Worm (Caenorhabditis elegans): ENCODE results near the gene C49A9.3.

C49A9.3 gene

ce11 chrIV:6227974-6228373 lies 6.1 kb downstream of the C49A9.3 start, which contains the start of gene C49A9.1 (continued):
- TF ChIP-seq nhr-102 (tag; optimal IDR thresholded peaks at IDR 0.05) (no peak), mep-1 (tag; optimal IDR thresholded peaks at IDR 0.05) (no peak), hif-1 (tag; optimal IDR thresholded peaks at IDR 0.05) (no peak), ceh-62 (tag; optimal IDR thresholded peaks at IDR 0.05) (no peak), pqm-1 (tag; optimal IDR thresholded peaks at IDR 0.05) (peak; percentile 70), F26F4.8 (GFP tag; conservative IDR thresholded peaks at IDR 0.05) (no peak), mxl-3 (GFP tag; optimal IDR thresholded peaks at IDR 0.05) (no peak), F37D6.2 (tag; optimal IDR thresholded peaks at IDR 0.05) (no peak), spr-1 (tag; optimal IDR thresholded peaks at IDR 0.05) (no peak), daf-12 (tag; optimal IDR thresholded peaks at IDR 0.05) (no peak), mdt-29 (GFP tag; IDR thresholded peaks at IDR 0.05) (no peak), zip-11 (GFP tag; IDR thresholded peaks at IDR 0.05) (no peak)

- TF ChIP-seq dmd-6 (GFP tag; IDR thresholded peaks at IDR 0.05) (peak; percentile 37; the same call in 1 of the 2 replicates), pqm-1 (tag; optimal IDR thresholded peaks at IDR 0.05) (peak; percentile 41), nhr-28 (tag; optimal IDR thresholded peaks at IDR 0.05) (peak; percentile 28), arid-1 (GFP tag; conservative IDR thresholded peaks at IDR 0.05) (no peak), daf-16 (GFP tag; optimal IDR thresholded peaks at IDR 0.05) (no peak), daf-16 (tag; optimal IDR thresholded peaks at IDR 0.05) (peak; percentile 31)
These were observed 8.7 kb downstream of the C49A9.3 start, which contains the start of gene F58F9.4 for ce11 chrIV:6230560-6231073. TSS of gene F58F9.4 (plus strand) at chrIV:6231023.

- TF ChIP-seq R02D3.7 (tag; optimal IDR thresholded peaks at IDR 0.05) (no peak), zag-1 (tag; optimal IDR thresholded peaks at IDR 0.05) (no peak), nhr-77 (tag; optimal IDR thresholded peaks at IDR 0.05) (no peak), saeg-2 (GFP tag; IDR thresholded peaks at IDR 0.05) (no peak), aha-1 (tag) (peak; percentile 73), nhr-28 (tag; optimal IDR thresholded peaks at IDR 0.05) (peak; percentile 48), daf-16 (GFP tag; optimal IDR thresholded peaks at IDR 0.05) (no peak), daf-16 (tag; optimal IDR thresholded peaks at IDR 0.05) (peak; percentile 79), F49E8.2 (tag; optimal IDR thresholded peaks at IDR 0.05; ENCODE audit: borderline replicate concordance) (no peak), dve-1 (tag; optimal IDR thresholded peaks at IDR 0.05; ENCODE audit: insufficient read depth) (peak; percentile 30), lin-39 (tag; optimal IDR thresholded peaks at IDR 0.05) (no peak), zip-2 (tag; optimal IDR thresholded peaks at IDR 0.05) (no peak), T20F7.1 (GFP tag; optimal IDR thresholded peaks at IDR 0.05) (no peak), F44E2.7 (GFP tag; IDR thresholded peaks at IDR 0.05) (no peak), pqm-1 (tag; optimal IDR thresholded peaks at IDR 0.05) (peak; percentile 52), dmd-6 (GFP tag; IDR thresholded peaks at IDR 0.05) (peak; percentile 25; the same call in 1 of the 2 replicates), aly-2 (tag; optimal IDR thresholded peaks at IDR 0.05) (no peak), egl-27 (tag; optimal IDR thresholded peaks at IDR 0.05) (no peak), mxl-3 (GFP tag; optimal IDR thresholded peaks at IDR 0.05) (no peak), zfp-3 (GFP tag; conservative IDR thresholded peaks at IDR 0.05) (no peak), nhr-25 (tag; optimal IDR thresholded peaks at IDR 0.05; ENCODE audit: borderline replicate concordance, insufficient read depth) (no peak), ZK337.2 (GFP tag; IDR thresholded peaks at IDR 0.05) (no peak), daf-19 (GFP tag; conservative IDR thresholded peaks at IDR 0.05) (no peak), ama-1 (optimal IDR thresholded peaks at IDR 0.05) (no peak), rbr-2 (tag; optimal IDR thresholded peaks at IDR 0.05) (no peak), unc-130 (GFP tag; optimal IDR thresholded peaks at IDR 0.05) (no peak), unc-62 (GFP tag; optimal IDR thresholded peaks at IDR 0.05 in 1 of 2) (peak in 1 of 2 experiments; percentile 88), unc-62 (tag; optimal IDR thresholded peaks at IDR 0.05) (no peak), skn-1 (tag; optimal IDR thresholded peaks at IDR 0.05) (no peak), zip-11 (GFP tag; IDR thresholded peaks at IDR 0.05) (no peak), ztf-7 (tag; optimal IDR thresholded peaks at IDR 0.05) (no peak), ces-1 (GFP tag; optimal IDR thresholded peaks at IDR 0.05) (no peak)
These were observed 10.9 kb downstream of the C49A9.3 start, which contains the start of gene F58F9.3 for ce11 chrIV:6232769-6233290. TSS of gene F58F9.3 (plus strand) at chrIV:6233240.
